Fruit fly (Drosophila melanogaster) whole organism, embryonic: Measurements from ENCODE around the gene dati.
A peak's percentile ranks its signal among the peaks of the same experiment; 100 is the strongest.

ENCODE experiments used
- ATbp ChIP-seq: fragments of 200-800 bp; sonication (Bioruptor generic); optimal IDR thresholded peaks from 2 replicates; lab custom pipeline; 2017; ENCODE audit warnings: missing biosample characterization, mild to moderate bottlenecking, missing genetic modification characterization, missing genetic modification reagents
- Asciz ChIP-seq: fragments of 200-800 bp; sonication (Bioruptor generic); optimal IDR thresholded peaks from 2 replicates; lab custom pipeline; 2017; ENCODE audit warnings: missing biosample characterization, mild to moderate bottlenecking, missing genetic modification characterization, missing genetic modification reagents
- B-H1 ChIP-seq: fragments of 200-800 bp; sonication (Bioruptor generic); IDR thresholded peaks from 3 replicates; pipeline ENCODE4 v1.3.6; 2022; ENCODE audit warnings: missing biosample characterization, missing genetic modification characterization
- BtbVII ChIP-seq: fragments of 200-800 bp; sonication (Bioruptor generic); optimal IDR thresholded peaks from 3 replicates; lab custom pipeline; 2017; ENCODE audit warnings: missing biosample characterization, mild to moderate bottlenecking, missing genetic modification characterization
- CG10147 ChIP-seq: fragments of 200-800 bp; sonication (Bioruptor generic); optimal IDR thresholded peaks from 2 replicates; lab custom pipeline; 2019; ENCODE audit warnings: missing biosample characterization, mild to moderate bottlenecking, missing genetic modification characterization, moderate library complexity
- CG10431 ChIP-seq: fragments of 200-800 bp; sonication (Bioruptor generic); optimal IDR thresholded peaks from 3 replicates; lab custom pipeline; 2018; ENCODE audit warnings: missing biosample characterization, mild to moderate bottlenecking, missing genetic modification characterization
- CG11504 ChIP-seq: fragments of 200-800 bp; sonication (Bioruptor generic); optimal IDR thresholded peaks from 3 replicates; lab custom pipeline; 2019; ENCODE audit warnings: missing biosample characterization, mild to moderate bottlenecking, missing genetic modification characterization, moderate library complexity
- CG12071 ChIP-seq: fragments of 200-800 bp; sonication (Bioruptor generic); optimal IDR thresholded peaks from 3 replicates; lab custom pipeline; 2018; ENCODE audit warnings: missing biosample characterization, mild to moderate bottlenecking, missing genetic modification characterization
- CG15479 ChIP-seq: fragments of 200-800 bp; sonication (Bioruptor generic); optimal IDR thresholded peaks from 3 replicates; lab custom pipeline; 2019; ENCODE audit warnings: missing biosample characterization, mild to moderate bottlenecking, missing genetic modification characterization, moderate library complexity
- CG1603 ChIP-seq: fragments of 200-800 bp; sonication (Bioruptor generic); optimal IDR thresholded peaks from 2 replicates; lab custom pipeline; 2019; ENCODE audit warnings: missing biosample characterization, mild to moderate bottlenecking, missing genetic modification characterization, moderate library complexity
- CG17568 ChIP-seq: fragments of 200-800 bp; sonication (Bioruptor generic); optimal IDR thresholded peaks from 2 replicates; lab custom pipeline; 2018; ENCODE audit warnings: missing biosample characterization, mild to moderate bottlenecking, missing genetic modification characterization, moderate library complexity
- CG18764 ChIP-seq: fragments of 200-800 bp; sonication (Bioruptor generic); optimal IDR thresholded peaks from 3 replicates; lab custom pipeline; 2016; ENCODE audit warnings: missing biosample characterization, missing genetic modification characterization
- CG2199 ChIP-seq: fragments of 200-800 bp; sonication (Bioruptor generic); IDR thresholded peaks from 3 replicates; pipeline ENCODE4 v1.3.6; 2022; ENCODE audit warnings: missing biosample characterization, missing genetic modification characterization
- CG32767 ChIP-seq: fragments of 200-800 bp; sonication (Bioruptor generic); IDR thresholded peaks from 2 replicates; pipeline ENCODE4 v1.3.6; 2022; ENCODE audit warnings: missing biosample characterization, missing genetic modification characterization
- CG33557 ChIP-seq: fragments of 200-800 bp; sonication (Bioruptor generic); optimal IDR thresholded peaks from 2 replicates; lab custom pipeline; 2019; ENCODE audit warnings: missing biosample characterization, mild to moderate bottlenecking, missing genetic modification characterization, moderate library complexity
- CG7271 ChIP-seq: fragments of 200-800 bp; sonication (Bioruptor generic); optimal IDR thresholded peaks from 2 replicates; lab custom pipeline; 2018; ENCODE audit warnings: missing biosample characterization, mild to moderate bottlenecking, missing genetic modification characterization, moderate library complexity
- CG8089 ChIP-seq: fragments of 200-800 bp; sonication (Bioruptor generic); optimal IDR thresholded peaks from 3 replicates; lab custom pipeline; 2016; ENCODE audit warnings: missing biosample characterization, missing genetic modification characterization
- CG8281 ChIP-seq: fragments of 200-800 bp; sonication (Bioruptor generic); optimal IDR thresholded peaks from 2 replicates; lab custom pipeline; 2018; ENCODE audit warnings: missing biosample characterization, mild to moderate bottlenecking, missing genetic modification characterization, moderate library complexity
- CG8924 ChIP-seq: fragments of 200-800 bp; optimal IDR thresholded peaks from 3 replicates; lab custom pipeline; 2019; ENCODE audit warnings: missing biosample characterization, mild to moderate bottlenecking, missing genetic modification characterization, moderate library complexity
- CHES-1-like ChIP-seq: fragments of 200-800 bp; sonication (Bioruptor generic); optimal IDR thresholded peaks from 2 replicates; lab custom pipeline; 2016; ENCODE audit warnings: missing biosample characterization, missing genetic modification characterization
- CkIIα-i1 ChIP-seq: fragments of 200-800 bp; sonication (Bioruptor generic); IDR thresholded peaks from 2 replicates; pipeline ENCODE4 v1.3.6; 2022; ENCODE audit warnings: missing biosample characterization, missing genetic modification characterization
- E2f1 ChIP-seq: fragments of 200-800 bp; sonication (Bioruptor generic); IDR thresholded peaks from 2 replicates; pipeline ENCODE4 v1.3.6; 2022; ENCODE audit warnings: missing biosample characterization, missing genetic modification characterization
- Hmr ChIP-seq: fragments of 200-800 bp; sonication (Bioruptor generic); optimal IDR thresholded peaks from 3 replicates; lab custom pipeline; 2017; ENCODE audit warnings: mild to moderate bottlenecking, missing biosample characterization, missing genetic modification reagents, missing genetic modification characterization
- Nf-YB ChIP-seq: fragments of 200-800 bp; sonication (Bioruptor generic); optimal IDR thresholded peaks from 3 replicates; lab custom pipeline; 2019; ENCODE audit warnings: missing biosample characterization, mild to moderate bottlenecking, missing genetic modification characterization, moderate library complexity
- Nf-YC ChIP-seq: fragments of 200-800 bp; optimal IDR thresholded peaks from 3 replicates; lab custom pipeline; 2019; ENCODE audit warnings: missing biosample characterization, mild to moderate bottlenecking, missing genetic modification characterization, moderate library complexity
- Opbp ChIP-seq: fragments of 200-800 bp; sonication (Bioruptor generic); IDR thresholded peaks from 3 replicates; pipeline ENCODE4 v1.3.6; 2022; ENCODE audit warnings: missing biosample characterization, missing genetic modification characterization; ENCODE audit not compliant: partially characterized antibody
- PHDP ChIP-seq: fragments of 200-800 bp; sonication (Bioruptor generic); optimal IDR thresholded peaks from 3 replicates; lab custom pipeline; 2018; ENCODE audit warnings: missing biosample characterization, mild to moderate bottlenecking, missing genetic modification characterization, moderate library complexity
- Ptx1 ChIP-seq: fragments of 200-800 bp; sonication (Bioruptor generic); IDR thresholded peaks from 2 replicates; pipeline ENCODE4 v1.3.6; 2022; ENCODE audit warnings: missing biosample characterization, missing genetic modification characterization
- ase ChIP-seq: fragments of 200-800 bp; sonication (Bioruptor generic); IDR thresholded peaks from 3 replicates; pipeline ENCODE4 v1.3.6; 2022; ENCODE audit warnings: missing biosample characterization, missing genetic modification characterization
- bowl ChIP-seq: fragments of 200-800 bp; sonication (Bioruptor generic); IDR thresholded peaks from 2 replicates; pipeline ENCODE4 v1.3.6; 2022; ENCODE audit warnings: missing biosample characterization, missing genetic modification characterization
- btn ChIP-seq: fragments of 200-800 bp; sonication (Bioruptor generic); optimal IDR thresholded peaks from 2 replicates; lab custom pipeline; 2016; ENCODE audit warnings: missing biosample characterization, missing genetic modification characterization
- cad ChIP-seq: fragments of >200 bp; optimal IDR thresholded peaks from 2 replicates; lab custom pipeline; 2017; ENCODE audit warnings: missing biosample characterization, missing genetic modification characterization
- fd96Cb ChIP-seq: fragments of 200-800 bp; sonication (Bioruptor generic); optimal IDR thresholded peaks from 2 replicates; lab custom pipeline; 2018; ENCODE audit warnings: missing biosample characterization, mild to moderate bottlenecking, missing genetic modification characterization, moderate library complexity
- ken ChIP-seq: fragments of 200-800 bp; sonication (Bioruptor generic); IDR thresholded peaks from 3 replicates; pipeline ENCODE4 v1.3.6; 2022; ENCODE audit warnings: missing biosample characterization, missing genetic modification characterization
- lab ChIP-seq: fragments of 200-800 bp; sonication (Bioruptor generic); optimal IDR thresholded peaks from 3 replicates; lab custom pipeline; 2017; ENCODE audit warnings: missing biosample characterization, missing genetic modification characterization, mild to moderate bottlenecking, moderate library complexity, missing genetic modification reagents
- lov ChIP-seq, 2 experiments: fragments of 200-800 bp in 1 of 2; fragments of >200 bp in 1 of 2; sonication (Bioruptor generic) in 1 of 2; IDR thresholded peaks in 1 of 2; optimal IDR thresholded peaks in 1 of 2; 2 replicates in 1 of 2; 3 replicates in 1 of 2; pipeline versions ENCODE4 v1.3.6 to Lab custom; 2017 to 2022; ENCODE audit warnings: missing biosample characterization in 1 of 2, missing genetic modification characterization in 1 of 2
- phol ChIP-seq: fragments of 200-800 bp; sonication (Bioruptor generic); optimal IDR thresholded peaks from 3 replicates; lab custom pipeline; 2018; ENCODE audit warnings: missing biosample characterization, mild to moderate bottlenecking, missing genetic modification characterization, moderate library complexity
- pros ChIP-seq: fragments of 200-800 bp; sonication (Bioruptor generic); optimal IDR thresholded peaks from 3 replicates; lab custom pipeline; 2019; ENCODE audit warnings: missing biosample characterization, mild to moderate bottlenecking, missing genetic modification characterization, moderate library complexity
- run ChIP-seq: fragments of 200-800 bp; sonication (Bioruptor generic); optimal IDR thresholded peaks from 3 replicates; lab custom pipeline; 2018; ENCODE audit warnings: missing biosample characterization, mild to moderate bottlenecking, missing genetic modification characterization
- seq ChIP-seq: fragments of 200-800 bp; sonication (Bioruptor generic); IDR thresholded peaks from 2 replicates; pipeline ENCODE4 v1.3.6; 2022; ENCODE audit warnings: missing biosample characterization, missing genetic modification characterization
- shn ChIP-seq: fragments of 200-800 bp; sonication (Bioruptor generic); optimal IDR thresholded peaks from 3 replicates; lab custom pipeline; 2016; ENCODE audit warnings: missing biosample characterization, missing genetic modification characterization
- stwl ChIP-seq: fragments of 200-800 bp; sonication (Bioruptor generic); optimal IDR thresholded peaks from 3 replicates; lab custom pipeline; 2018; ENCODE audit warnings: missing biosample characterization, mild to moderate bottlenecking, missing genetic modification characterization, moderate library complexity
- tap ChIP-seq: fragments of 200-800 bp; optimal IDR thresholded peaks from 3 replicates; lab custom pipeline; 2019; ENCODE audit warnings: missing biosample characterization, mild to moderate bottlenecking, missing genetic modification characterization, moderate library complexity
- tio ChIP-seq: fragments of 200-800 bp; sonication (Bioruptor generic); optimal IDR thresholded peaks from 2 replicates; lab custom pipeline; 2017; ENCODE audit warnings: missing biosample characterization, missing genetic modification characterization, inconsistent platforms
- twi ChIP-seq: fragments of 200-800 bp; optimal IDR thresholded peaks from 2 replicates; lab custom pipeline; 2019; ENCODE audit warnings: missing biosample characterization, mild to moderate bottlenecking, missing genetic modification characterization, moderate library complexity
- unc-4 ChIP-seq: fragments of 200-800 bp; sonication (Bioruptor generic); IDR thresholded peaks from 2 replicates; pipeline ENCODE4 v1.3.6; 2022; ENCODE audit warnings: missing biosample characterization, missing genetic modification characterization; ENCODE audit not compliant: partially characterized antibody
- zen ChIP-seq: fragments of 200-800 bp; sonication (Bioruptor generic); optimal IDR thresholded peaks from 3 replicates; lab custom pipeline; 2018; ENCODE audit warnings: missing biosample characterization, mild to moderate bottlenecking, missing genetic modification characterization, moderate library complexity

The dati gene

dm6 chr4:429500-429899, 34.1 kb upstream of the dati start:
- TF ChIP-seq twi (peak; percentile 61), CG33557 (no peak), BtbVII (no peak), btn (no peak), E2f1 (GFP tag; lab: Robert Waterston, UW) (no peak), CG2199 (GFP tag; lab: Robert Waterston, UW) (peak; percentile 76; the same call in 1 of the 3 replicates)

DNA sequence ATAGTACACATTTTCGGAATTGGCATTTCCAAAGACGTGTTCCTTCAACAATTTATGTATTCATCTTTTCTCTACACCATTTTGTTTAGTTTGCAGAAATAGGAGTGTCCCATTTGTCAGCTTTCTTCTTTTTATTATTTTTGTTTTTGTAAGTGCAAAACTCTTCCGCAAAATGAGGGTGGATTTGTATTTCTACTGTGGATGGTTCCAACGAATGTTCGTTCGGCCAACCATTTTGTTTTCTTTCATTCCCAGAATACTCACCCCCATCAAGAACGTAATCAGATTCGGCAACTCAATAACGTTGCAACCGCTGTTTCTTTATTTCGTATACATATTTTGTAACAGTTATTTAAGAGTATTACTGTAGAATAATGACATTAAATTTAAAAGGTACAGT, 32.9 kb upstream of the dati start:
- no peak for TF ChIP-seq ATbp
- peak; percentile 91 for TF ChIP-seq Nf-YC
- TF ChIP-seq seq (GFP tag; lab: Robert Waterston, UW): peak; percentile 61; the same call in 1 of the 2 replicates
- no peak for TF ChIP-seq btn
- peak; percentile 57; the same call in 1 of the 2 replicates for TF ChIP-seq CG32767 (GFP tag; lab: Robert Waterston, UW)
- TF ChIP-seq CG8089 (GFP tag; lab: Kevin White, UChicago): no peak
- peak; percentile 73 for TF ChIP-seq pros
- no peak for TF ChIP-seq ken (GFP tag; lab: Robert Waterston, UW)
- TF ChIP-seq Nf-YB: peak; percentile 92
- no peak for TF ChIP-seq CHES-1-like (GFP tag; lab: Kevin White, UChicago)
- peak; percentile 41 for TF ChIP-seq CG15479 (GFP tag; lab: Kevin White, UChicago)
- no peak for TF ChIP-seq CG10147 (GFP tag; lab: Kevin White, UChicago)
- TF ChIP-seq lab (GFP tag; lab: Kevin White, UChicago): no peak
- TF ChIP-seq phol: peak; percentile 14
- TF ChIP-seq tap (tag; lab: Kevin White, UChicago): no peak
- TF ChIP-seq CG8924 (tag; lab: Kevin White, UChicago): peak; percentile 2
- TF ChIP-seq CG17568 (GFP tag; lab: Kevin White, UChicago): no peak
- TF ChIP-seq lov (optimal IDR thresholded peaks at IDR 0.05; lab: Kevin White, UChicago): no peak
- no peak for TF ChIP-seq lov (GFP tag; IDR thresholded peaks at IDR 0.05; lab: Robert Waterston, UW)
- no peak for TF ChIP-seq Ptx1 (GFP tag; lab: Robert Waterston, UW)
- no peak for TF ChIP-seq CG1603
- TF ChIP-seq zen (tag; lab: Kevin White, UChicago): peak; percentile 29

- no peak for TF ChIP-seq unc-4 (GFP tag; lab: Robert Waterston, UW)
- peak; percentile 88 for TF ChIP-seq Asciz
- TF ChIP-seq fd96Cb (tag; lab: Kevin White, UChicago): peak; percentile 87
- peak; percentile 92 for TF ChIP-seq PHDP (tag; lab: Kevin White, UChicago)
- no peak; the same call in 1 of the 3 replicates for TF ChIP-seq ase (GFP tag; lab: Robert Waterston, UW)
- no peak for TF ChIP-seq cad (GFP tag; lab: Kevin White, UChicago)
- TF ChIP-seq shn (GFP tag; lab: Kevin White, UChicago): peak; percentile 96
- TF ChIP-seq CG11504: peak; percentile 88
- no peak for TF ChIP-seq CG12071 (GFP tag; lab: Kevin White, UChicago)
- peak; percentile 84 for TF ChIP-seq tio (GFP tag; lab: Kevin White, UChicago)
- TF ChIP-seq CG10431 (GFP tag; lab: Kevin White, UChicago): peak; percentile 84
- no peak; the same call in 1 of the 2 replicates for TF ChIP-seq CkIIα-i1
- no peak for TF ChIP-seq Opbp (GFP tag; lab: Robert Waterston, UW)
- peak; percentile 83 for TF ChIP-seq B-H1
- TF ChIP-seq run (tag; lab: Kevin White, UChicago): peak; percentile 31
- TF ChIP-seq Hmr (GFP tag; lab: Kevin White, UChicago): peak; percentile 95
- TF ChIP-seq bowl (GFP tag; lab: Robert Waterston, UW): peak; percentile 77
- no peak for TF ChIP-seq pros
- no peak for TF ChIP-seq stwl (tag; lab: Kevin White, UChicago)
- TF ChIP-seq CG7271 (tag; lab: Kevin White, UChicago): peak; percentile 84
- TF ChIP-seq CG18764 (GFP tag; lab: Kevin White, UChicago): peak; percentile 92
- peak; percentile 63 for TF ChIP-seq CG8281 (tag; lab: Kevin White, UChicago)
These were observed 29.4 kb upstream of the dati start for dm6 chr4:424630-425327.
